Worm (Caenorhabditis elegans) whole organism, early embryonic: ENCODE measurements around the gene srx-110.

Experiments used
- F13C5.2 ChIP-seq: sonication (generic microtip); optimal IDR thresholded peaks from 2 replicates; lab custom pipeline; 2017; ENCODE audit warnings: mild to moderate bottlenecking, missing genetic modification characterization, inconsistent platforms, missing compliant biosample characterization
- aly-1 ChIP-seq: sonication (generic microtip); optimal IDR thresholded peaks from 2 replicates; lab custom pipeline; 2016; ENCODE audit warnings: missing genetic modification characterization, missing compliant biosample characterization
- ama-1 ChIP-seq: fragments of 150-350 bp; optimal IDR thresholded peaks from 2 replicates; lab custom pipeline; 2014
- ceh-13 ChIP-seq: fragments of 200-800 bp; sonication (Bioruptor generic); optimal IDR thresholded peaks from 2 replicates; lab custom pipeline; 2018; ENCODE audit warnings: mild to moderate bottlenecking, missing genetic modification characterization, missing compliant biosample characterization
- flt-1 ChIP-seq: fragments of 200-800 bp; sonication (Bioruptor generic); IDR thresholded peaks from 2 replicates; pipeline ENCODE4 v1.3.6; 2022; ENCODE audit warnings: missing genetic modification characterization, missing compliant biosample characterization
- hmbx-1 ChIP-seq: sonication (generic microtip); optimal IDR thresholded peaks from 2 replicates; lab custom pipeline; 2016; ENCODE audit warnings: mild to moderate bottlenecking, missing genetic modification characterization, missing compliant biosample characterization
- pes-1 ChIP-seq: fragments of 200-800 bp; sonication (Bioruptor generic); IDR thresholded peaks from 2 replicates; pipeline ENCODE4 v1.3.6; 2022; ENCODE audit warnings: missing genetic modification reagents, missing genetic modification characterization, missing compliant biosample characterization
- sea-1 ChIP-seq: fragments of 200-800 bp; sonication (Bioruptor generic); conservative IDR thresholded peaks from 2 replicates; pipeline ENCODE4 v1.3.6; 2022; ENCODE audit warnings: missing genetic modification characterization, missing compliant biosample characterization
- tbx-11 ChIP-seq: fragments of 200-800 bp; sonication (Bioruptor generic); IDR thresholded peaks from 2 replicates; pipeline ENCODE4 v1.3.6; 2022; ENCODE audit warnings: missing genetic modification characterization, missing compliant biosample characterization
- tbx-37 ChIP-seq: fragments of 200-800 bp; sonication (Bioruptor generic); conservative IDR thresholded peaks from 2 replicates; pipeline ENCODE4 v1.3.6; 2022; ENCODE audit warnings: missing genetic modification reagents, missing genetic modification characterization, missing compliant biosample characterization
- tra-4 ChIP-seq: sonication (generic microtip); optimal IDR thresholded peaks from 2 replicates; lab custom pipeline; 2017; ENCODE audit warnings: missing genetic modification characterization, missing compliant biosample characterization

ce11 chrII:3716961-3717360, 7.6 kb downstream of the srx-110 start, which contains the start of gene fbxc-52:
- no peak for TF ChIP-seq flt-1 (GFP tag; lab: Robert Waterston, UW)
- TF ChIP-seq F13C5.2 (tag; lab: Kevin White, UChicago), result no peak
- no peak for TF ChIP-seq tbx-37
- TF ChIP-seq pes-1 (GFP tag; lab: Robert Waterston, UW), result no peak
- no peak for TF ChIP-seq hmbx-1 (tag; lab: Kevin White, UChicago)
- no peak for TF ChIP-seq tbx-11 (GFP tag; lab: Robert Waterston, UW)
- no peak for TF ChIP-seq sea-1 (GFP tag; lab: Robert Waterston, UW)
- no peak for TF ChIP-seq ama-1 (lab: Kevin White, UChicago)
- no peak for TF ChIP-seq ceh-13 (GFP tag; lab: Kevin White, UChicago)
- no peak for TF ChIP-seq aly-1 (tag; lab: Kevin White, UChicago)
- no peak for TF ChIP-seq tra-4 (tag; lab: Kevin White, UChicago)
